Worm (Caenorhabditis elegans): ENCODE measurements around the gene C24H10.2.

- TF ChIP-seq B0310.2 (tag; optimal IDR thresholded peaks at IDR 0.05) (no peak), ceh-36 (tag; optimal IDR thresholded peaks at IDR 0.05) (no peak), ama-1 (optimal IDR thresholded peaks at IDR 0.05) (no peak), flt-1 (GFP tag; IDR thresholded peaks at IDR 0.05) (no peak), aly-1 (tag; optimal IDR thresholded peaks at IDR 0.05) (no peak), hmbx-1 (tag; optimal IDR thresholded peaks at IDR 0.05) (no peak), hnd-1 (tag; optimal IDR thresholded peaks at IDR 0.05) (no peak), ceh-13 (GFP tag; optimal IDR thresholded peaks at IDR 0.05) (no peak), hmg-4 (GFP tag; optimal IDR thresholded peaks at IDR 0.05) (no peak), sea-1 (GFP tag; conservative IDR thresholded peaks at IDR 0.05) (no peak), tra-4 (tag; optimal IDR thresholded peaks at IDR 0.05) (no peak), F13C5.2 (tag; optimal IDR thresholded peaks at IDR 0.05) (no peak)
Observed at ce11 chrX:5071025-5071424, 6.6 kb downstream of the C24H10.2 start.

All from whole organism, early embryonic.